Worm (Caenorhabditis elegans): ENCODE measurements around the gene K02D10.3.

The K02D10.3 gene

ce11 chrIII:8795595-8796141 is 23.9 kb upstream of the K02D10.3 start (continued):
- TF ChIP-seq ZK546.5 (tag; optimal IDR thresholded peaks at IDR 0.05) (peak in 1 of 2 experiments; percentile 40), ceh-20 (GFP tag; IDR thresholded peaks at IDR 0.05) (peak; percentile 89), aha-1 (tag) (peak; percentile 98), fkh-10 (GFP tag; optimal IDR thresholded peaks at IDR 0.05) (peak; percentile 96), lin-15B (tag; optimal IDR thresholded peaks at IDR 0.05) (no peak), lin-29 (GFP tag; IDR thresholded peaks at IDR 0.05) (peak; percentile 78), egl-43 (GFP tag; IDR thresholded peaks at IDR 0.05) (peak; percentile 94), D1046.2 (GFP tag; IDR thresholded peaks at IDR 0.05) (0 out of 2 replicates have a peak, but pooled peaks have one; percentile 56), mep-1 (tag; optimal IDR thresholded peaks at IDR 0.05) (peak; percentile 97), lin-39 (tag; optimal IDR thresholded peaks at IDR 0.05) (peak; percentile 53), pqm-1 (tag; optimal IDR thresholded peaks at IDR 0.05) (peak; percentile 54), nhr-76 (tag; optimal IDR thresholded peaks at IDR 0.05) (no peak), unc-130 (GFP tag; optimal IDR thresholded peaks at IDR 0.05) (no peak), attf-4 (tag; optimal IDR thresholded peaks at IDR 0.05) (peak; percentile 13), pha-4 (GFP tag; IDR thresholded peaks at IDR 0.05) (peak; percentile 90), pha-4 (tag; optimal IDR thresholded peaks at IDR 0.05) (no peak), F10B5.3 (tag; optimal IDR thresholded peaks at IDR 0.05) (peak; percentile 81), dmd-6 (GFP tag; IDR thresholded peaks at IDR 0.05) (peak; percentile 93), arid-1 (GFP tag; conservative IDR thresholded peaks at IDR 0.05) (peak; percentile 88)

ce11 chrIII:8794793-8795192 is 23.0 kb upstream of the K02D10.3 start:
- TF ChIP-seq nhr-25 (tag; optimal IDR thresholded peaks at IDR 0.05; ENCODE audit: borderline replicate concordance, insufficient read depth) (peak; percentile 89), daf-16 (GFP tag; optimal IDR thresholded peaks at IDR 0.05) (no peak), daf-16 (tag; optimal IDR thresholded peaks at IDR 0.05) (peak; percentile 53), lin-29 (GFP tag; IDR thresholded peaks at IDR 0.05) (no peak), Y105C5A.15 (GFP tag; IDR thresholded peaks at IDR 0.05) (no peak), lin-15B (tag; optimal IDR thresholded peaks at IDR 0.05) (no peak), nhr-102 (tag; optimal IDR thresholded peaks at IDR 0.05) (peak; percentile 48), dpl-1 (GFP tag; optimal IDR thresholded peaks at IDR 0.05) (peak; percentile 47), nhr-111 (GFP tag; optimal IDR thresholded peaks at IDR 0.05) (no peak), lin-38 (GFP tag; IDR thresholded peaks at IDR 0.05) (peak; percentile 64), D1046.2 (GFP tag; IDR thresholded peaks at IDR 0.05) (0 out of 2 replicates have a peak, but pooled peaks have one; percentile 70), unc-39 (tag; optimal IDR thresholded peaks at IDR 0.05) (no peak), lin-39 (tag; optimal IDR thresholded peaks at IDR 0.05) (no peak), sdz-12 (GFP tag; optimal IDR thresholded peaks at IDR 0.05) (no peak), duxl-1 (tag; optimal IDR thresholded peaks at IDR 0.05; ENCODE audit: poor library complexity) (peak; percentile 30), hmg-1.1 (GFP tag; IDR thresholded peaks at IDR 0.05) (peak; percentile 64), dmd-6 (GFP tag; IDR thresholded peaks at IDR 0.05) (peak; percentile 83), F44E2.7 (GFP tag; IDR thresholded peaks at IDR 0.05) (no peak), php-3 (GFP tag; IDR thresholded peaks at IDR 0.05) (0 out of 2 replicates have a peak, but pooled peaks have one; percentile 8), dve-1 (tag; optimal IDR thresholded peaks at IDR 0.05; ENCODE audit: insufficient read depth) (peak; percentile 77), cey-2 (tag; optimal IDR thresholded peaks at IDR 0.05; ENCODE audit: borderline replicate concordance, insufficient read depth) (peak; percentile 28), unc-130 (GFP tag; optimal IDR thresholded peaks at IDR 0.05) (no peak), zfp-2 (tag; optimal IDR thresholded peaks at IDR 0.05) (no peak), daf-12 (tag; optimal IDR thresholded peaks at IDR 0.05) (no peak), tra-1 (GFP tag; IDR thresholded peaks at IDR 0.05) (peak; percentile 75; the same call in 1 of the 2 replicates), hlh-11 (tag; optimal IDR thresholded peaks at IDR 0.05) (peak; percentile 95), ceh-28 (tag; optimal IDR thresholded peaks at IDR 0.05) (no peak), Y48G9A.11 (GFP tag; IDR thresholded peaks at IDR 0.05) (no peak), nhr-237 (tag; optimal IDR thresholded peaks at IDR 0.05) (no peak), tag-97 (GFP tag; IDR thresholded peaks at IDR 0.05) (no peak), ceh-32 (tag; optimal IDR thresholded peaks at IDR 0.05; ENCODE audit: poor library complexity) (no peak), nhr-48 (tag; optimal IDR thresholded peaks at IDR 0.05) (peak; percentile 2), dmd-9 (GFP tag; IDR thresholded peaks at IDR 0.05) (no peak), ceh-20 (GFP tag; IDR thresholded peaks at IDR 0.05) (no peak), nhr-41 (GFP tag; IDR thresholded peaks at IDR 0.05) (0 out of 2 replicates have a peak, but pooled peaks have one; percentile 49), R02D3.7 (tag; optimal IDR thresholded peaks at IDR 0.05) (no peak), egl-43 (GFP tag; IDR thresholded peaks at IDR 0.05) (peak; percentile 80)

Data from whole organism, L4 larva.